Fruit fly (Drosophila melanogaster) whole organism, prepupa: ENCODE data around the gene Atac2.

Experiments used
- CG6854 ChIP-seq: fragments of 200-800 bp; sonication (Bioruptor generic); optimal IDR thresholded peaks from 2 replicates; lab custom pipeline; 2017; ENCODE audit warnings: missing biosample characterization, mild to moderate bottlenecking, missing genetic modification characterization
- CG8632 ChIP-seq: fragments of 200-800 bp; sonication (Bioruptor generic); optimal IDR thresholded peaks from 3 replicates; lab custom pipeline; 2016; ENCODE audit warnings: missing biosample characterization, missing genetic modification characterization
- Hr4 ChIP-seq: fragments of 200-800 bp; sonication (Bioruptor generic); optimal IDR thresholded peaks from 3 replicates; lab custom pipeline; 2016; ENCODE audit warnings: missing biosample characterization, missing genetic modification characterization
- Sox14 ChIP-seq: fragments of 200-800 bp; sonication (Bioruptor generic); optimal IDR thresholded peaks from 3 replicates; lab custom pipeline; 2016; ENCODE audit warnings: missing biosample characterization, missing genetic modification characterization
- acj6 ChIP-seq: fragments of 200-800 bp; sonication (Bioruptor generic); optimal IDR thresholded peaks from 3 replicates; lab custom pipeline; 2016; ENCODE audit warnings: missing biosample characterization, missing genetic modification characterization
- fd59A ChIP-seq: fragments of 200-800 bp; sonication (Bioruptor generic); optimal IDR thresholded peaks from 2 replicates; lab custom pipeline; 2017; ENCODE audit warnings: missing biosample characterization, mild to moderate bottlenecking, missing genetic modification characterization, missing genetic modification reagents
- vri ChIP-seq: fragments of 200-800 bp; sonication (Bioruptor generic); optimal IDR thresholded peaks from 3 replicates; lab custom pipeline; 2016; ENCODE audit warnings: missing biosample characterization, mild to moderate bottlenecking, missing genetic modification characterization

- TF ChIP-seq Hr4 (no peak), acj6 (GFP tag; lab: Kevin White, UChicago) (no peak), vri (GFP tag; lab: Kevin White, UChicago) (no peak), CG8632 (no peak), CG6854 (GFP tag; lab: Kevin White, UChicago) (no peak), fd59A (GFP tag; lab: Kevin White, UChicago) (no peak), Sox14 (no peak)
These were observed 35.8 kb downstream of the Atac2 start for dm6 chr2L:18576250-18576649.
